Fruit fly (Drosophila melanogaster) whole organism, adult: ENCODE measurements around the gene Der-1.

Source experiments
- CG12768 ChIP-seq: fragments of 200-800 bp; sonication (Bioruptor generic); optimal IDR thresholded peaks from 2 replicates; lab custom pipeline; 2017; ENCODE audit warnings: missing biosample characterization, missing genetic modification characterization, mild to moderate bottlenecking, moderate library complexity, missing genetic modification reagents
- CG1620 ChIP-seq: fragments of 200-800 bp; sonication (Bioruptor generic); optimal IDR thresholded peaks from 2 replicates; lab custom pipeline; 2016; ENCODE audit warnings: missing biosample characterization, missing genetic modification characterization
- CG7045 ChIP-seq: fragments of 200-800 bp; sonication (Bioruptor generic); optimal IDR thresholded peaks from 2 replicates; lab custom pipeline; 2017; ENCODE audit warnings: missing biosample characterization, mild to moderate bottlenecking, missing genetic modification characterization
- Clk ChIP-seq: fragments of 200-800 bp; sonication (Bioruptor generic); optimal IDR thresholded peaks from 2 replicates; lab custom pipeline; 2017; ENCODE audit warnings: missing biosample characterization, missing genetic modification characterization
- Hr96 ChIP-seq: fragments of 200-800 bp; sonication (Bioruptor generic); optimal IDR thresholded peaks from 2 replicates; lab custom pipeline; 2016; ENCODE audit warnings: missing biosample characterization, missing genetic modification characterization
- Mnt ChIP-seq: fragments of 200-800 bp; sonication (Bioruptor generic); optimal IDR thresholded peaks from 2 replicates; lab custom pipeline; 2016; ENCODE audit warnings: missing biosample characterization, mild to moderate bottlenecking, missing genetic modification characterization
- kay ChIP-seq: fragments of 200-800 bp; sonication (Bioruptor generic); peaks from one replicate; lab custom pipeline; 2016; ENCODE audit warnings: missing biosample characterization, missing genetic modification characterization, borderline replicate concordance
- tj ChIP-seq: fragments of 200-800 bp; sonication (Bioruptor generic); optimal IDR thresholded peaks from 3 replicates; lab custom pipeline; 2017; ENCODE audit warnings: missing biosample characterization, mild to moderate bottlenecking, missing genetic modification characterization, moderate library complexity
- toe ChIP-seq: fragments of 200-800 bp; sonication (Bioruptor generic); optimal IDR thresholded peaks from 2 replicates; lab custom pipeline; 2016; ENCODE audit warnings: missing biosample characterization, missing genetic modification characterization

dm6 chr2L:2013057-2013456, 39.3 kb downstream of the Der-1 start:
- no peak for TF ChIP-seq CG1620 (GFP tag; lab: Kevin White, UChicago)
- no peak for TF ChIP-seq CG12768 (GFP tag; lab: Kevin White, UChicago)
- TF ChIP-seq toe (GFP tag; lab: Kevin White, UChicago), result no peak
- no peak for TF ChIP-seq CG7045 (GFP tag; lab: Kevin White, UChicago)
- TF ChIP-seq Mnt (GFP tag; lab: Kevin White, UChicago), result no peak
- no peak for TF ChIP-seq Hr96 (GFP tag; lab: Kevin White, UChicago)
- no peak for TF ChIP-seq Clk (GFP tag; lab: Kevin White, UChicago)
- TF ChIP-seq tj (GFP tag; lab: Kevin White, UChicago), result peak; percentile 83
- TF ChIP-seq kay, result no peak
